Worm (Caenorhabditis elegans): ENCODE results near the gene pho-4.

pho-4 gene

DNA sequence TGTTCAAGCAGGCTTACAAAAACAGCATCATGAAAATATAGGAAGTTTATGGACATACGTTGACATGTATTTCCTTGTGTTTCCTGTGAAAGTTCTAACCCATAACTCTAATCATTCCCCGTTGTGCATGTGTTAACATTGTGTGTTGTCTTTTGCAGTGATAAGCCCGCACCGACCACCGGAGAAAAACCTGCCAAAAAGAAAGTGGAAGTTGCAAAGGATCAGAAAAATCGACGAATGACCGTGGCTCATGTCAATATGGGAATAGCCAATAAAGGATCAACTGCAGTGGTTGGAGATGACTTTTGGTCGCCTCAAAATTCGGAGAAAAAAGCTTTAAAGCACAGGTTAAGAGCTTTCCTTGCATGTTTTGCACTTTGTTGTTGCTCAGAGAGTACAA, 33.0 kb downstream of the pho-4 start:
- TF ChIP-seq him-1 (tag; optimal IDR thresholded peaks at IDR 0.05) (no peak), dao-5 (tag; optimal IDR thresholded peaks at IDR 0.05) (no peak), W03F9.2 (tag; optimal IDR thresholded peaks at IDR 0.05) (no peak)

DNA sequence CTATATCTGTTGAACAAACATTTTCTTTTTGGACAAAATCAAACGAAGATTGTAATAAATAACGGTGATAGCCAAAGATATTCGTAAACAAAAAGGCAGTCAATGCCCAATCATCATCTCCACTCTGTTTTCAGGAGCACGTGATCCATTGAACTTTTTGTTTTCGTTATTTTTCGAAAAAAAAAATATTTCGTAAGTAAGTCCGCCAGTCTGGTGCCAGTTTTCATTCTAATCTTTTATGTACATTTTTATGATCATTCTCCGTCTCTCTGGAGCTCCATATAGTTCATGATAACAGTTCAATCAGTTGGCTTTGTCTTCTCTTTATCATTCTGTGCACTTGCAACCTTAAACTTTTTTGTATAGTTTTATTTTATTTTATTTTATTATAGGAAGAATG, 35.3 kb downstream of the pho-4 start, which contains the start of gene ampd-1:
TSS of gene ampd-1 (plus strand) at position 393 of the 400 bp plus-strand sequence.
- TF ChIP-seq dao-5 (tag; optimal IDR thresholded peaks at IDR 0.05) = no peak
- TF ChIP-seq him-1 (tag; optimal IDR thresholded peaks at IDR 0.05) = no peak
- TF ChIP-seq W03F9.2 (tag; optimal IDR thresholded peaks at IDR 0.05) = no peak

DNA sequence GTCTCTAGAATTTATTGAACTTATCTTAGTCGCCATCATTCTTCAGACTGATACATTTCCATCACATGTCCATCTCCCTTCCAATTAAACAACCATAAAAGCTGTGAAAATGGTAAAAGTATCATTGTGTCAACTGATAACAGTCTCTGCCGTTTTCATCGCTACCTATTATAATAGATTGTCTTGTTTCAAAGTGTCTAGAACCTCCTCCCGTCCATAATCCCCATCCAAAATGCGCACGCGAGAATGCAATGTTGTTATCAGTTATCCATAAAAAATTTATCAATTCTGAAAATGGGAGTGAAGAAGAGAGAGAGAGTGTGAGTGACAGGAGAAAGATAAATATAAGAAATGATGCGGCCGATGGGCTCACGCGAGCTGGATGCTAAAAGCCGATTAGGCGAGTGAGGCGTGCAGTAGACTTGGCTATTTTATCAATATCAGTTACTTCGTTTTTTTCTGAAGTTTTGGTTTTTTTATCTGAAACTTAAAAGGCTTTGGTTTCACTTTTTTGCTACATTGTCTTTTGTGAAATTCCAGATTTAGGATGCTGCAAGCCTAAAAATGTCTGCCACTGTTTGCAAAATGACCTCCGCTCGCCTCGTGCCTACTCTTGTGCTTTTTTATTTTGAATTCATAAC, 36.2 kb downstream of the pho-4 start:
- TF ChIP-seq him-1 (tag; optimal IDR thresholded peaks at IDR 0.05) = no peak
- TF ChIP-seq W03F9.2 (tag; optimal IDR thresholded peaks at IDR 0.05) = no peak
- TF ChIP-seq dao-5 (tag; optimal IDR thresholded peaks at IDR 0.05) = no peak

- TF ChIP-seq W03F9.2 (tag; optimal IDR thresholded peaks at IDR 0.05) = no peak
- no peak for TF ChIP-seq him-1 (tag; optimal IDR thresholded peaks at IDR 0.05)
- no peak for TF ChIP-seq dao-5 (tag; optimal IDR thresholded peaks at IDR 0.05)
Observed at ce11 chrII:5200987-5201582, 37.2 kb downstream of the pho-4 start.

DNA sequence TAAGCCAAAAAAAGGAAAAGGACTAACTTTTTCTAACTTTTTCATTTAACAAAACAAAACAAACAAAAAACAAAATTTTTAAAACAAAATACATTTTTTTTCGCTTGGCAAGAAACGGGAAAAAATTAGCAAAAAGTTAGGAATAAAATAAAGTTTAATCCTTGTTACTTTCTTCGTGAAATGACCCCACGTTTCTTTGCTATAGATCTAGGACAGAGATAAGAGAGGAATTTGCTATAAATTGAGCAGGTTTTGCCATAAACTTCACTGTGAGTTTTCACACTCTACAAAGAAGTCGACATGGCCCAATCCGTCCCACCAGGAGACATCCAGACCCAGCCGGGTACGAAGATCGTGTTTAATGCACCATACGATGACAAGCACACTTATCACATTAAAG, 38.8 kb downstream of the pho-4 start, which contains the start of gene msp-50:
TSS of gene msp-50 (plus strand) at position 301 of the 400 bp plus-strand sequence.
- TF ChIP-seq W03F9.2 (tag; optimal IDR thresholded peaks at IDR 0.05) = no peak
- TF ChIP-seq him-1 (tag; optimal IDR thresholded peaks at IDR 0.05) = no peak
- TF ChIP-seq dao-5 (tag; optimal IDR thresholded peaks at IDR 0.05) = no peak

ce11 chrII:5195504-5195903, 42.8 kb downstream of the pho-4 start, which contains the start of gene C34F11.5:
Gene C34F11.5 (plus strand): TSS chrII:5195804.
- TF ChIP-seq him-1 (tag; optimal IDR thresholded peaks at IDR 0.05) (no peak), W03F9.2 (tag; optimal IDR thresholded peaks at IDR 0.05) (no peak), dao-5 (tag; optimal IDR thresholded peaks at IDR 0.05) (no peak)

DNA sequence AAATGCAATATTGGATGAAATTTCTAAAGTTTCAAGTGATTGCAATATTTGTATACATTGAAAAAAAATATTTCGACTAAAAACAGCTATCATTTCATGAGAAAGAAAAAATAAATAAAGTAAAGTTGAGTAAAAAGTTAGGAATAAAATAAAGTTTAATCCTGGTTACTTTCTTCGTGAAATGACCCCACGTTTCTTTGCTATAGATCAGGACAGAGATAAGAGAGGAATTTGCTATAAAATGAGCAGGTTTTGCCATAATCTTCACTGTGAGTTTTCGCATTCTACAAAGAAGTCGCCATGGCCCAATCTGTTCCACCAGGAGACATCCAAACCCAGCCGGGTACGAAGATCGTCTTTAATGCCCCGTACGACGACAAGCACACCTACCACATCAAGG, 44.2 kb downstream of the pho-4 start, which contains the start of gene msp-49:
TSS of gene msp-49 (plus strand) at position 301 of the 400 bp plus-strand sequence.
- TF ChIP-seq W03F9.2 (tag; optimal IDR thresholded peaks at IDR 0.05) = no peak
- TF ChIP-seq dao-5 (tag; optimal IDR thresholded peaks at IDR 0.05) = no peak

DNA sequence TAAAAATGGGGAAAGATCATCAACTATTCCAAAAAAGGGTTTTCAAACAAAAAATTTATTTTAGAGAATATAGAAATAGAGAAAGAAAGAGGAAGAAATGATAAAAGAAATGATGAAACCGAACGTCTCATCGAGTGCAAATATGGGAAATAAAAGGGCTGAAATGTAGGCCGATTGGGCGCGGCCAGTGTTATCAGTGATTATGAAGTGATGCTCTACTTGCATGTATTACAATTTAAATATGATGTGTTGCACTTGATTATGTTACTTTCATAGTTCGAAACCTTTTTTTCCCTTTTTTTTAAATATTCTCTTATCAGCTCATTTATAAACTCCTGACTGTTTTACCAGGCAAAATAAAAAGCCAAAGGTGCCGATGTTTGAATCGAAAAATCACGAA, 46.5 kb downstream of the pho-4 start:
- TF ChIP-seq W03F9.2 (tag; optimal IDR thresholded peaks at IDR 0.05) (no peak), dao-5 (tag; optimal IDR thresholded peaks at IDR 0.05) (no peak), him-1 (tag; optimal IDR thresholded peaks at IDR 0.05) (no peak)

DNA sequence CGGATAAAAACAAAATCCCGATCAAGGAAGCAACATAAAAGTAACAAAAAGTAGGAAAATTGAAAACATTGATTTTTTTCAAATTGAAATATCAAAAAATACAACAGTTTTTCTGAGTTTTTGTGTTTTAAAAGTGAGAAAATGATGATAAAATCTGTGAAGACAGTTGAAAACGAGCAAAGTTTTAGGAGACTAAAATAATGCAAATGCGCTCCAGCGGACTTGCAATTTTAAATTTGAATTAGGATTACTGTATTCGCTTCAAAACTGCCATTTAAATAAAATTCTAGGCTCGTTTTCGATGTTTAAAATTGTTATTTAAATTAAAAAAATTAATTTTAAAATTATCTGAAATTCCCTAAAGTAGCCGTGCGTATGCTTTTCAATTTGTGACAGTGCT, 50.3 kb downstream of the pho-4 start:
- no peak for TF ChIP-seq him-1 (tag; optimal IDR thresholded peaks at IDR 0.05)

- no peak for TF ChIP-seq him-1 (tag; optimal IDR thresholded peaks at IDR 0.05)
- no peak for TF ChIP-seq dao-5 (tag; optimal IDR thresholded peaks at IDR 0.05)
- no peak for TF ChIP-seq W03F9.2 (tag; optimal IDR thresholded peaks at IDR 0.05)
Observed at ce11 chrII:5187469-5187868, 50.8 kb downstream of the pho-4 start, which contains the start of gene crh-2. Gene crh-2 (minus strand): TSS chrII:5187569.

- no peak for TF ChIP-seq him-1 (tag; optimal IDR thresholded peaks at IDR 0.05)
Observed at ce11 chrII:5186870-5187269, 51.4 kb downstream of the pho-4 start.
